Worm (Caenorhabditis elegans) whole organism, early embryonic: ENCODE results near the gene Y57G11C.3.

ENCODE experiments used
- aly-1 ChIP-seq: sonication (generic microtip); optimal IDR thresholded peaks from 2 replicates; lab custom pipeline; 2016; ENCODE audit warnings: missing genetic modification characterization, missing compliant biosample characterization
- ama-1 ChIP-seq: fragments of 150-350 bp; optimal IDR thresholded peaks from 2 replicates; lab custom pipeline; 2014
- flt-1 ChIP-seq: fragments of 200-800 bp; sonication (Bioruptor generic); IDR thresholded peaks from 2 replicates; pipeline ENCODE4 v1.3.6; 2022; ENCODE audit warnings: missing genetic modification characterization, missing compliant biosample characterization
- sea-1 ChIP-seq: fragments of 200-800 bp; sonication (Bioruptor generic); conservative IDR thresholded peaks from 2 replicates; pipeline ENCODE4 v1.3.6; 2022; ENCODE audit warnings: missing genetic modification characterization, missing compliant biosample characterization
- tbx-37 ChIP-seq: fragments of 200-800 bp; sonication (Bioruptor generic); conservative IDR thresholded peaks from 2 replicates; pipeline ENCODE4 v1.3.6; 2022; ENCODE audit warnings: missing genetic modification reagents, missing genetic modification characterization, missing compliant biosample characterization

DNA sequence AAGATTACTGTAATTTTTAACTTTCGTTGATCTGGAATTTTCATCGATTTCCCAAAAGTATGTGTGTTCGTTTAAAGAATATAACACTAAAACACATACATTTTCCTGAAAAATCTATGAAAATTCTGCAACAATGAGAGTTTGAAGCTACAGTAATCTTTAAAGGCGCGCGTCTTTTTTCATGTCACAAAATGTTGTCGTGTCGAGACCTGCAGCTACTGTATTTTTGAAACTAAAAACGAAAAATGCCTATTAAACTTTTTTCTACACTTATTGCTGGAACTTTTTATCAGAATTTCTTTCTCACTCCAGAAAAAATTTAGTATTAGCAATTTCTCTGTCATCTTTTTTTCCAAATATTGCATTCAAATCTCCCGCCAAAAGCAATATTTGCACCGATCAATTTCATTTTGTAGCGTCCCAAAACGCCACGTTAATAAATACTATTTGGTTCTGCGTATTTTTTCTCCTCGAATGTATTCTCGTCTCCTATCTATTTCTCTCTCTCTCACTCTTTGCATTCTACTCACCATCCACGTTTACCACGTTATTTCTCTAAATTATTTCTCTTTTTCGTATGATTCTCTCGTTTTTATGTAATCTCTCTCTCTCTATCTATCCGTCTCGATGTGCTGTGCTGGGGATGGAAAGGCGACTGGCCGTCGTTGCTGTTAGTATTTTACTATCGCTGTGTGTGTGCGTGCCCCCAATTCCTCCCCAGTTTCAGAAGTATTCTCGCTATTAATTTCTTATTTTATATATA lies 18.6 kb downstream of the Y57G11C.3 start, which contains the start of gene melo-1:
- no peak for TF ChIP-seq ama-1 (lab: Kevin White, UChicago)
- no peak for TF ChIP-seq flt-1 (GFP tag; lab: Robert Waterston, UW)
- no peak for TF ChIP-seq sea-1 (GFP tag; lab: Robert Waterston, UW)
- TF ChIP-seq aly-1, result no peak
- TF ChIP-seq tbx-37 (GFP tag; lab: Robert Waterston, UW), result no peak
